Worm (Caenorhabditis elegans): ENCODE results near the gene F41G3.10.

DNA sequence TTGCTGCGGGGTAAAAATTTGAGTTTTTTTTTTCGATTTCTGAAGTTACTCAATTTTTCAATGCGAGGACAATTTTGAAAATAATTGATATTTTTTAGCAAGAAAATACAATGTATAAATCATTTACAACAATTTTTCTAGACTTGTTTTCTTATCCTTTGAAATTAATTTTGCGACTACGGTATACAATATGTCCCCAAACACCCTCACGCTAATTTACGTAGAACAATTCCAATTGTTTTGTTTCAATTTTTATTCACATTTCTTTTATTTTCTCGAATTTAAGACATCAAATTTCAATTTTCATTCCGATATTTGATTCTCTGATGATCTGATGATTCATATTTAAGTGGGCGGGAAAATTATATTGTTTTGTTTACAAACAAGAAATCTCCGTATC is 32.7 kb upstream of the F41G3.10 start:
- TF ChIP-seq nhr-11 (tag; optimal IDR thresholded peaks at IDR 0.05) (no peak), ceh-28 (tag; optimal IDR thresholded peaks at IDR 0.05) (no peak), R02D3.7 (tag; optimal IDR thresholded peaks at IDR 0.05) (no peak), ztf-11 (tag; optimal IDR thresholded peaks at IDR 0.05) (no peak), unc-62 (GFP tag; optimal IDR thresholded peaks at IDR 0.05) (no peak), snpc-4 (tag; optimal IDR thresholded peaks at IDR 0.05) (no peak), nhr-237 (tag; optimal IDR thresholded peaks at IDR 0.05) (no peak)

Measured in whole organism, L3 larva.